Fruit fly (Drosophila melanogaster): ENCODE measurements around the gene U4-U6-60K.

U4-U6-60K gene

DNA sequence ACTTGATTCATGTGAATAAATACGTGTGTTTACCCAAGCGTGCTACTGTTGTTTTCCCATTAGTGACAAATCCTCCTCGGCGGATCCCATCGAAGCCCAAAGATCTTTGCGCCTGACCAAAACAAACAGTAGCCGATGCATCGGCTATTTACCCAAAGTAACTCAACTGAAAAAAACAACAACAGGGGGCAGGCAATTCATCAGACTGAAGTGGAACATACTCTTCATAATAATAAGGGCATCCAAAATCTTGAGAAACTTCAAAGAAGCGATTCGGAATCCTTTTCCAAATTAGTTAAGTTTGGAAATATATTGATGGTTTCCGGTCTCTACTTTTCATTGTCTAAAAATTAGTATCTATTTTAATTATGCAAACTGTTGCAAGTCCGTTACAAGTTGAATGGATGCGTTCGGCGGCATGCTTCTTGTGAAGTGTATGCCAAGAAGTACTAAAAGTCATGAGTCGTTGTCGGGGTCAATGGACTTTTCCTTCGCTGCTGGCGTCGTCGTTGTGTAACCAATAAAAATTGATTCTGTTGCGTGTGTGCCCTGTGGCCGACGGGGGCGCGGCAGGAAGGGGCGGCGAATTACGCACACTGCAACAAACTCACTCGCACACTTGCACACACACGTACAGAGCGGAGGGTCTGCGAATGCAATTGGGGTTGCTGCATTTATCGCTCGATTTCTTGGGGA lies 18.3 kb downstream of the U4-U6-60K start (continued):
- no peak for TF ChIP-seq D (optimal IDR thresholded peaks at IDR 0.05)
- TF ChIP-seq D (GFP tag; optimal IDR thresholded peaks at IDR 0.05) = peak; percentile 16
- peak; percentile 19 for TF ChIP-seq CG8924 (tag; optimal IDR thresholded peaks at IDR 0.05)
- TF ChIP-seq nmo (GFP tag; optimal IDR thresholded peaks at IDR 0.05) = peak; percentile 44
- no peak for TF ChIP-seq CG8765 (GFP tag; IDR thresholded peaks at IDR 0.05)
- TF ChIP-seq trem (tag; optimal IDR thresholded peaks at IDR 0.05) = peak; percentile 15
- peak; percentile 50; the same call in 1 of the 3 replicates for TF ChIP-seq CG17361 (GFP tag; IDR thresholded peaks at IDR 0.05)
- TF ChIP-seq Oaz (GFP tag; IDR thresholded peaks at IDR 0.05) = no peak
- no peak for TF ChIP-seq bcd (GFP tag; optimal IDR thresholded peaks at IDR 0.05)
- no peak for TF ChIP-seq CG10565 (GFP tag; optimal IDR thresholded peaks at IDR 0.05)
- peak; percentile 9 for TF ChIP-seq CG12219 (GFP tag; optimal IDR thresholded peaks at IDR 0.05)
- TF ChIP-seq D19B (GFP tag; optimal IDR thresholded peaks at IDR 0.05) = no peak
- peak; percentile 40 for TF ChIP-seq az2 (GFP tag; optimal IDR thresholded peaks at IDR 0.05)
- TF ChIP-seq CG14710 (tag; optimal IDR thresholded peaks at IDR 0.05) = peak; percentile 49
- no peak for TF ChIP-seq ham (GFP tag; IDR thresholded peaks at IDR 0.05)
- peak; percentile 37; the same call in 1 of the 2 replicates for TF ChIP-seq ara (GFP tag; IDR thresholded peaks at IDR 0.05)
- TF ChIP-seq CG9727 (GFP tag; optimal IDR thresholded peaks at IDR 0.05) = peak; percentile 4
- TF ChIP-seq sim (GFP tag; IDR thresholded peaks at IDR 0.05) = 0 out of 2 replicates have a peak, but pooled peaks have one; percentile 33
- peak; percentile 53 for TF ChIP-seq fd96Cb (tag; optimal IDR thresholded peaks at IDR 0.05)
- no peak for TF ChIP-seq CG4360 (GFP tag; IDR thresholded peaks at IDR 0.05)
- TF ChIP-seq Awh (GFP tag; IDR thresholded peaks at IDR 0.05) = 0 out of 2 replicates have a peak, but pooled peaks have one; percentile 52
- peak; percentile 46; the same call in 1 of the 2 replicates for TF ChIP-seq vvl (GFP tag; IDR thresholded peaks at IDR 0.05)
- TF ChIP-seq eyg (GFP tag; optimal IDR thresholded peaks at IDR 0.05) = no peak
- TF ChIP-seq Nf-YB (GFP tag; optimal IDR thresholded peaks at IDR 0.05) = peak; percentile 40
- TF ChIP-seq maf-S (GFP tag; optimal IDR thresholded peaks at IDR 0.05) = no peak
- peak; percentile 64 for TF ChIP-seq CG10979 (tag; optimal IDR thresholded peaks at IDR 0.05)
- TF ChIP-seq CG2202 (tag; optimal IDR thresholded peaks at IDR 0.05) = peak; percentile 22
- peak; percentile 23 for TF ChIP-seq CG5245 (GFP tag; optimal IDR thresholded peaks at IDR 0.05)
- peak; percentile 29; the same call in 1 of the 2 replicates for TF ChIP-seq Ptx1 (GFP tag; IDR thresholded peaks at IDR 0.05)
- TF ChIP-seq z (GFP tag; IDR thresholded peaks at IDR 0.05) = peak; percentile 29; the same call in 1 of the 3 replicates
- TF ChIP-seq dysf (GFP tag; IDR thresholded peaks at IDR 0.05) = 0 out of 3 replicates have a peak, but pooled peaks have one; percentile 9
- peak; percentile 35 for TF ChIP-seq CG10267 (tag; optimal IDR thresholded peaks at IDR 0.05)
- TF ChIP-seq CG1529 (GFP tag; optimal IDR thresholded peaks at IDR 0.05) = peak; percentile 10
- peak; percentile 43 for TF ChIP-seq CG17359 (tag; optimal IDR thresholded peaks at IDR 0.05)
- peak; percentile 6 for TF ChIP-seq lab (GFP tag; optimal IDR thresholded peaks at IDR 0.05)
- no peak for TF ChIP-seq tgo (GFP tag; IDR thresholded peaks at IDR 0.05)
- TF ChIP-seq CG5953 (GFP tag; IDR thresholded peaks at IDR 0.05) = no peak
- TF ChIP-seq grau (tag; optimal IDR thresholded peaks at IDR 0.05) = peak; percentile 37
- peak; percentile 26 for TF ChIP-seq CG4820 (GFP tag; optimal IDR thresholded peaks at IDR 0.05)
- no peak for TF ChIP-seq CG11456 (GFP tag; IDR thresholded peaks at IDR 0.05)
- peak; percentile 56 for TF ChIP-seq dmrt11E (tag; optimal IDR thresholded peaks at IDR 0.05)
- peak; percentile 18 for TF ChIP-seq Hr3 (GFP tag; optimal IDR thresholded peaks at IDR 0.05)
- peak; percentile 43 for TF ChIP-seq CG7839 (tag; optimal IDR thresholded peaks at IDR 0.05)
- TF ChIP-seq Oli (tag; optimal IDR thresholded peaks at IDR 0.05) = peak; percentile 44
- TF ChIP-seq sqz (GFP tag; optimal IDR thresholded peaks at IDR 0.05) = peak; percentile 28
- no peak for TF ChIP-seq Dll (GFP tag; IDR thresholded peaks at IDR 0.05; ENCODE audit: partially characterized antibody)
- no peak for TF ChIP-seq prd (optimal IDR thresholded peaks at IDR 0.05)
- 0 out of 3 replicates have a peak, but pooled peaks have one; percentile 28 for TF ChIP-seq prd (GFP tag; IDR thresholded peaks at IDR 0.05)
- peak; percentile 24 for TF ChIP-seq CG16863 (GFP tag; optimal IDR thresholded peaks at IDR 0.05)
- peak; percentile 18 for TF ChIP-seq CG7556 (GFP tag; optimal IDR thresholded peaks at IDR 0.05)
